Fruit fly (Drosophila melanogaster): ENCODE measurements around the gene wkd.
A peak's percentile ranks its signal among the peaks of the same experiment; 100 is the strongest.

Gene wkd

DNA sequence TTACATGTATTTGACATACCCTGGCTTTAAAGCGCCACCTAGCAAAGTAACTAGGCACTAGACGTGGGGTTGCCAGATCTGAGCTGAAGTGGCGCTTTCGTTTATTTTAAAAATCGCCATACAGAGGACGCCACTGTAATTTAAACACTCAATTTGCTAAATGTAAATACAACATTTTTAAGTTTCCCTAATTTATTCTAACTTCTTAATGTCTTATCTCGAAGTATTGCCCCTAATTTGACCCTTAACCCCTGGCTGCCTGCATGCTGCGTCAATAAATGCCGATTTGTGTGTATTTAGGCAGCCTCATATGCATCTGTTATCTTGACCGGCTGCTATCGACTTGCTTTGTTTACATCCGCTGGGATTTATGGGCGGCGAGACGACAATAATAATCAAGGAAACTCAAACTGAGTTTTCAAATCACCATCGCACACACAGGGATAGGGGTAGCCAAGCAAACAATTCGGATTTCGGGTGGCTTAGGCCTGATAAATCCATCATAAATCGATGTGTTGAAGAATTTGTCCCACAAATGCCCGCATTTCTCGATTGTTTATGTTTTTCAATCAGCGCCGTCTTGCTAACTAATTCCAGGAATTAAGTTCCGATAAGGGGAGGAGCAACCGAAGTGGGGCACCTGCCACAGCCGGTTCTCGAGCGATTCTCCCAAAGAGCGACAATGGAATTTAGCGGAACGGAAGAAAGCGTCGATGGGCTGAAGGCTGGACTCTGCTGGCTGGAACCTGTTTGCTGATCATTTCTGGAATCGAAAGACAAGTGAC, 32.1 kb downstream of the wkd start (continued):
- peak; percentile 30 for TF ChIP-seq emc (GFP tag; optimal IDR thresholded peaks at IDR 0.05)
- peak; percentile 55; the same call in 1 of the 2 replicates for TF ChIP-seq CG7372 (GFP tag; IDR thresholded peaks at IDR 0.05)
- peak; percentile 78 for TF ChIP-seq CG1602 (GFP tag; optimal IDR thresholded peaks at IDR 0.05)
- no peak for TF ChIP-seq sqz (GFP tag; optimal IDR thresholded peaks at IDR 0.05)

dm6 chr3R:11614107-11614506, 32.7 kb downstream of the wkd start:
- TF ChIP-seq ase (GFP tag; IDR thresholded peaks at IDR 0.05) = 0 out of 3 replicates have a peak, but pooled peaks have one; percentile 6
- TF ChIP-seq crol (GFP tag; IDR thresholded peaks at IDR 0.05) = 0 out of 2 replicates have a peak, but pooled peaks have one; percentile 15
- no peak for TF ChIP-seq CG15479 (GFP tag; optimal IDR thresholded peaks at IDR 0.05)
- no peak for TF ChIP-seq CG8478 (optimal IDR thresholded peaks at IDR 0.05)
- peak; percentile 25 for TF ChIP-seq sens (GFP tag)
- TF ChIP-seq CG13123 (GFP tag; optimal IDR thresholded peaks at IDR 0.05) = no peak
- no peak for TF ChIP-seq exex (tag; optimal IDR thresholded peaks at IDR 0.05)

DNA sequence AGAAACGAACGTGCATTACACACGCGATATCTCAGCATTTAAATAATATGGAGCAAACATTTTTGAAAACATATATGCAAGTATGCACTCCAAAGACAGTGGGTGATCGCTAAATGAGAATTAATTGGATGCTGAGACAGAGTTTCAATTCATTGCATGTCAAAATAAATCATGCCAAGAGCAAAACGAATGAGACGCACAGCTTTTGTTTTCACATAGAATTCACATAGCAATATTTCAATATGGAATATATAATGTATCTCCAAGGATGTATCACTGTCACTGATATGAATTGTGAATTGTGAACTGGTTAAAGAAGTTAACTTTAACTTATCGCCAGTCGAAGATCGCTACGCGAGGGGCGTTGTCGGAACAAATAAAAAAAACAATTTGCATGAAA, 33.1 kb downstream of the wkd start:
- TF ChIP-seq lbe (GFP tag; optimal IDR thresholded peaks at IDR 0.05) = peak; percentile 26
- TF ChIP-seq CG33557 (GFP tag; optimal IDR thresholded peaks at IDR 0.05) = no peak
- peak; percentile 54; the same call in 1 of the 2 replicates for TF ChIP-seq Drgx (GFP tag; IDR thresholded peaks at IDR 0.05)

DNA sequence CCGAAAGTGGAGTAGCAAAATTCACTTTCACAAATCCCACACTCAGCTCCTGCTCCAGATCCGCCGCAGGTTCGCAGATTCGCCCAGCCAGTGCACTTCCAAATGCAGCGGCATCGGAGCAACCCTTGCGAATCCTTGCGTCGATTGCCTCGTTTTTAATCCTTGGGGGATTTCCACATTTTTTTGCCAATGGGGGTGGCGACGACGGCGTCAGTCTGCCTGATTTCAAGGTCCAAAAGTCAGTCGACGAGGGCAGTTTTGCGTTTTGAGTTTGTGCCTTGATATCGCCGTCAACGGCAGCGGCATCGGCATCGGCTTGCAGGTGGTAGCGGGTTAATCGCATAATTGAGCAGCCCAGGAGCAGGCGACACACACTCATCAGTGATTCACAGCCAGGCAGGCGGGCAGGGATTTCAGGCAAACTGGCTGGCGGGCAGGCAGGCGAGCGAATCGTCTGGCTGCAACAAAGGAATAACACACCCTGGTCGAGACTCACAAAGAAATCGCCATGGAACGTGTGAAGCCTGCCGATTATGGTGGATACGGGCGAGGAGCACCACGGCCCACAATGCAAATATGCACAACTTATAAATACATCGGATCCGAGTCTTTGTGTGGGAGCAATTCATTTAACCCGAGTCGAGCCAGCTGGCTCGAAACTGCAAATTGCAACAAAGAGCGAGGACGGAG, 34.2 kb downstream of the wkd start:
- TF ChIP-seq tap (tag; optimal IDR thresholded peaks at IDR 0.05) (no peak), org-1 (GFP tag; optimal IDR thresholded peaks at IDR 0.05) (no peak), tup (GFP tag; optimal IDR thresholded peaks at IDR 0.05) (no peak), crc (GFP tag; optimal IDR thresholded peaks at IDR 0.05) (no peak), CG8290 (GFP tag; optimal IDR thresholded peaks at IDR 0.05) (no peak), CG8290 (tag; optimal IDR thresholded peaks at IDR 0.05) (no peak), tll (GFP tag; optimal IDR thresholded peaks at IDR 0.05) (peak in 1 of 2 experiments; percentile 46), Hmr (GFP tag; optimal IDR thresholded peaks at IDR 0.05) (no peak), CG15011 (GFP tag; optimal IDR thresholded peaks at IDR 0.05) (no peak), CG9215 (GFP tag; IDR thresholded peaks at IDR 0.05) (no peak), Bgb (GFP tag; IDR thresholded peaks at IDR 0.05; ENCODE audit: partially characterized antibody) (no peak), CG13287 (GFP tag; IDR thresholded peaks at IDR 0.05; ENCODE audit: partially characterized antibody) (no peak), Opbp (GFP tag; IDR thresholded peaks at IDR 0.05; ENCODE audit: partially characterized antibody) (0 out of 3 replicates have a peak, but pooled peaks have one; percentile 28), Ets97D (GFP tag; optimal IDR thresholded peaks at IDR 0.05) (no peak), HmgZ (tag; optimal IDR thresholded peaks at IDR 0.05) (no peak), ase (GFP tag; IDR thresholded peaks at IDR 0.05) (no peak), schlank (tag; optimal IDR thresholded peaks at IDR 0.05) (no peak), Hand (GFP tag; optimal IDR thresholded peaks at IDR 0.05) (no peak), Neu2 (GFP tag; optimal IDR thresholded peaks at IDR 0.05; ENCODE audit: borderline replicate concordance) (no peak), Jarid2 (GFP tag; optimal IDR thresholded peaks at IDR 0.05) (no peak), CG8478 (optimal IDR thresholded peaks at IDR 0.05) (peak; percentile 1), pros (GFP tag; optimal IDR thresholded peaks at IDR 0.05) (peak; percentile 69), ttk (GFP tag; IDR thresholded peaks at IDR 0.05) (no peak), ara (GFP tag; IDR thresholded peaks at IDR 0.05) (no peak), nerfin-1 (tag; optimal IDR thresholded peaks at IDR 0.05) (peak; percentile 91), jumu (GFP tag; optimal IDR thresholded peaks at IDR 0.05) (no peak), mam (GFP tag; optimal IDR thresholded peaks at IDR 0.05) (no peak), H2.0 (GFP tag; IDR thresholded peaks at IDR 0.05) (no peak), gfzf (GFP tag; optimal IDR thresholded peaks at IDR 0.05) (no peak), Side (GFP tag; optimal IDR thresholded peaks at IDR 0.05) (no peak), Awh (GFP tag; IDR thresholded peaks at IDR 0.05) (0 out of 2 replicates have a peak, but pooled peaks have one; percentile 16)

All from whole organism, embryonic.